Worm (Caenorhabditis elegans) whole organism, dauer: ENCODE data around the gene skr-16.

Experiments
- unc-62 ChIP-seq: sonication (generic microtip); optimal IDR thresholded peaks from 2 replicates; lab custom pipeline; 2017; ENCODE audit warnings: missing biosample characterization, missing genetic modification reagents, missing genetic modification characterization

The skr-16 gene

ce11 chrIV:7167983-7168760 lies at the start of gene skr-16:
TSS of gene skr-16 (plus strand) at chrIV:7168710.
- no peak for TF ChIP-seq unc-62

ce11 chrIV:7121313-7122055 lies 47.0 kb upstream of the skr-16 start, which contains the start of the genes C34D4.10 and str-48:
TSS of gene C34D4.10 (minus strand) at chrIV:7121413.
TSS of gene str-48 (plus strand) at chrIV:7122005.
- no peak for TF ChIP-seq unc-62

- no peak for TF ChIP-seq unc-62
Observed at ce11 chrIV:7131780-7132179, 36.7 kb upstream of the skr-16 start, which contains the start of gene grsp-3. TSS of gene grsp-3 (minus strand) at chrIV:7131928.

ce11 chrIV:7133140-7133539 lies 35.4 kb upstream of the skr-16 start, which contains the start of gene cyn-12:
TSS of gene cyn-12 (minus strand) at chrIV:7133217.
- no peak for TF ChIP-seq unc-62

ce11 chrIV:7133983-7134382 lies 34.5 kb upstream of the skr-16 start, which contains the start of gene mutd-1:
TSS of gene mutd-1 (minus strand) at chrIV:7134083.
- TF ChIP-seq unc-62 = no peak

- TF ChIP-seq unc-62 = no peak
Observed at ce11 chrIV:7139143-7139542, 29.4 kb upstream of the skr-16 start.

- TF ChIP-seq unc-62 = no peak
Observed at ce11 chrIV:7144670-7145257, 23.7 kb upstream of the skr-16 start, which contains the start of gene hecd-1. TSS of gene hecd-1 (minus strand) at chrIV:7144720.

ce11 chrIV:7147722-7148121 lies 20.8 kb upstream of the skr-16 start:
- TF ChIP-seq unc-62 = no peak

- no peak for TF ChIP-seq unc-62
Observed at ce11 chrIV:7149020-7149601, 19.4 kb upstream of the skr-16 start, which contains the start of gene C34D4.4. TSS of gene C34D4.4 (plus strand) at chrIV:7149361.

- no peak for TF ChIP-seq unc-62
Observed at ce11 chrIV:7152409-7152808, 16.1 kb upstream of the skr-16 start, which contains the start of gene col-113. TSS of gene col-113 (minus strand) at chrIV:7152509.

- no peak for TF ChIP-seq unc-62
Observed at ce11 chrIV:7153362-7153761, 15.1 kb upstream of the skr-16 start, which contains the start of gene C34D4.3. TSS of gene C34D4.3 (plus strand) at chrIV:7153662.

- TF ChIP-seq unc-62 = no peak
Observed at ce11 chrIV:7154356-7154755, 14.2 kb upstream of the skr-16 start, which contains the start of gene C34D4.2. TSS of gene C34D4.2 (plus strand) at chrIV:7154656.

- no peak for TF ChIP-seq unc-62
Observed at ce11 chrIV:7156356-7156755, 12.2 kb upstream of the skr-16 start, which contains the start of gene maph-9. TSS of gene maph-9 (plus strand) at chrIV:7156628.

ce11 chrIV:7158161-7158560 lies 10.3 kb upstream of the skr-16 start:
- no peak for TF ChIP-seq unc-62

ce11 chrIV:7159586-7159985 lies 8.9 kb upstream of the skr-16 start:
- no peak for TF ChIP-seq unc-62

- no peak for TF ChIP-seq unc-62
Observed at ce11 chrIV:7165723-7166122, 2.8 kb upstream of the skr-16 start, which contains the start of gene rpc-1. TSS of gene rpc-1 (minus strand) at chrIV:7165748.
